Worm (Caenorhabditis elegans): ENCODE measurements around the gene T21D12.11.

- no peak for TF ChIP-seq zip-4 (GFP tag; optimal IDR thresholded peaks at IDR 0.05)
- TF ChIP-seq nhr-90 (tag; optimal IDR thresholded peaks at IDR 0.05; ENCODE audit: poor library complexity) = peak; percentile 67
- peak; percentile 35 for TF ChIP-seq jun-1 (tag; optimal IDR thresholded peaks at IDR 0.05)
- no peak for TF ChIP-seq lin-15B (tag; optimal IDR thresholded peaks at IDR 0.05)
- TF ChIP-seq aly-2 (tag; optimal IDR thresholded peaks at IDR 0.05) = no peak
- no peak for TF ChIP-seq nhr-28 (tag; optimal IDR thresholded peaks at IDR 0.05)
- TF ChIP-seq lin-39 (tag; optimal IDR thresholded peaks at IDR 0.05) = no peak
- no peak for TF ChIP-seq nhr-12 (tag; optimal IDR thresholded peaks at IDR 0.05)
- peak; percentile 91 for TF ChIP-seq elt-2 (tag; optimal IDR thresholded peaks at IDR 0.05)
- no peak for TF ChIP-seq mef-2 (tag; optimal IDR thresholded peaks at IDR 0.05)
These were observed 5.0 kb downstream of the T21D12.11 start, which contains the start of gene sma-10 for ce11 chrIV:274185-274584.
